Fruit fly (Drosophila melanogaster) whole organism, embryonic: ENCODE measurements around the gene pug.

Experiments used
- Abd-B ChIP-seq: fragments of 200-800 bp; sonication (Bioruptor generic); optimal IDR thresholded peaks from 2 replicates; lab custom pipeline; 2018; ENCODE audit warnings: missing biosample characterization, mild to moderate bottlenecking, missing genetic modification characterization, moderate library complexity
- Asciz ChIP-seq: fragments of 200-800 bp; sonication (Bioruptor generic); optimal IDR thresholded peaks from 2 replicates; lab custom pipeline; 2017; ENCODE audit warnings: missing biosample characterization, mild to moderate bottlenecking, missing genetic modification characterization, missing genetic modification reagents
- Atf-2 ChIP-seq: fragments of 200-800 bp; sonication (Bioruptor generic); optimal IDR thresholded peaks from 2 replicates; lab custom pipeline; 2016; ENCODE audit warnings: missing biosample characterization, missing genetic modification characterization
- C15 ChIP-seq: fragments of 200-800 bp; sonication (Bioruptor generic); IDR thresholded peaks from 3 replicates; pipeline ENCODE4 v1.3.6; 2022; ENCODE audit warnings: missing biosample characterization, missing genetic modification characterization
- CG10366 ChIP-seq: fragments of 200-800 bp; sonication (Bioruptor generic); IDR thresholded peaks from 2 replicates; pipeline ENCODE4 v1.3.6; 2022; ENCODE audit warnings: missing biosample characterization, missing genetic modification characterization
- CG10959 ChIP-seq: fragments of 200-800 bp; sonication (Bioruptor generic); IDR thresholded peaks from 2 replicates; pipeline ENCODE4 v1.3.6; 2022; ENCODE audit warnings: missing biosample characterization, missing genetic modification characterization
- CG11560 ChIP-seq: fragments of 200-800 bp; sonication (Bioruptor generic); IDR thresholded peaks from 3 replicates; pipeline ENCODE4 v1.3.6; 2022; ENCODE audit warnings: missing biosample characterization, missing genetic modification characterization
- CG12659 ChIP-seq: fragments of 200-800 bp; sonication (Bioruptor generic); optimal IDR thresholded peaks from 3 replicates; lab custom pipeline; 2017; ENCODE audit warnings: mild to moderate bottlenecking, missing biosample characterization, missing genetic modification reagents, missing genetic modification characterization
- CG13424 ChIP-seq: fragments of 200-800 bp; sonication (Bioruptor generic); optimal IDR thresholded peaks from 2 replicates; lab custom pipeline; 2019; ENCODE audit warnings: missing biosample characterization, mild to moderate bottlenecking, missing genetic modification characterization, moderate library complexity
- CG15011 ChIP-seq: fragments of 200-800 bp; sonication (Bioruptor generic); optimal IDR thresholded peaks from 3 replicates; lab custom pipeline; 2018; ENCODE audit warnings: missing biosample characterization, mild to moderate bottlenecking, missing genetic modification characterization
- CG15073 ChIP-seq: fragments of 200-800 bp; sonication (Bioruptor generic); optimal IDR thresholded peaks from 2 replicates; lab custom pipeline; 2016; ENCODE audit warnings: missing biosample characterization, missing genetic modification characterization
- CG2202 ChIP-seq: fragments of 200-800 bp; sonication (Bioruptor generic); optimal IDR thresholded peaks from 2 replicates; lab custom pipeline; 2018; ENCODE audit warnings: missing biosample characterization, mild to moderate bottlenecking, missing genetic modification characterization
- CG31388 ChIP-seq: fragments of 200-800 bp; sonication (Bioruptor generic); optimal IDR thresholded peaks from 2 replicates; lab custom pipeline; 2016; ENCODE audit warnings: missing biosample characterization, missing genetic modification characterization
- CG31441 ChIP-seq: fragments of 200-800 bp; sonication (Bioruptor generic); IDR thresholded peaks from 2 replicates; pipeline ENCODE4 v1.3.6; 2022; ENCODE audit warnings: missing biosample characterization, missing genetic modification characterization
- CG3163 ChIP-seq: fragments of 200-800 bp; sonication (Bioruptor generic); optimal IDR thresholded peaks from 3 replicates; lab custom pipeline; 2016; ENCODE audit warnings: missing biosample characterization, missing genetic modification characterization
- CG34376 ChIP-seq: fragments of 200-800 bp; sonication (Bioruptor generic); optimal IDR thresholded peaks from 2 replicates; lab custom pipeline; 2018; ENCODE audit warnings: missing biosample characterization, mild to moderate bottlenecking, missing genetic modification characterization
- CG4854 ChIP-seq: fragments of 200-800 bp; sonication (Bioruptor generic); optimal IDR thresholded peaks from 2 replicates; lab custom pipeline; 2016; ENCODE audit warnings: missing biosample characterization, missing genetic modification characterization, inconsistent platforms
- CG6813 ChIP-seq: fragments of 200-800 bp; sonication (Bioruptor generic); optimal IDR thresholded peaks from 2 replicates; lab custom pipeline; 2017; ENCODE audit warnings: missing biosample characterization, missing genetic modification characterization, mild to moderate bottlenecking, moderate library complexity, missing genetic modification reagents
- CG7357 ChIP-seq: fragments of 200-800 bp; sonication (Bioruptor generic); IDR thresholded peaks from 3 replicates; pipeline ENCODE4 v1.3.6; 2022; ENCODE audit warnings: missing biosample characterization, missing genetic modification characterization
- CG8281 ChIP-seq: fragments of 200-800 bp; sonication (Bioruptor generic); optimal IDR thresholded peaks from 2 replicates; lab custom pipeline; 2018; ENCODE audit warnings: missing biosample characterization, mild to moderate bottlenecking, missing genetic modification characterization, moderate library complexity
- Dfd ChIP-seq, 2 experiments: fragments of >200 bp; optimal IDR thresholded peaks; 2 replicates each; lab custom pipeline; 2017; ENCODE audit warnings: missing biosample characterization in 2 of 2, missing genetic modification characterization in 2 of 2
- E2f1 ChIP-seq: fragments of 200-800 bp; sonication (Bioruptor generic); IDR thresholded peaks from 2 replicates; pipeline ENCODE4 v1.3.6; 2022; ENCODE audit warnings: missing biosample characterization, missing genetic modification characterization
- GATAe ChIP-seq: fragments of 200-800 bp; sonication (Bioruptor generic); conservative IDR thresholded peaks from 2 replicates; pipeline ENCODE4 v1.3.6; 2022; ENCODE audit warnings: missing biosample characterization, missing genetic modification characterization
- Hr3 ChIP-seq: fragments of 200-800 bp; sonication (Bioruptor generic); optimal IDR thresholded peaks from 3 replicates; lab custom pipeline; 2016; ENCODE audit warnings: missing biosample characterization, missing genetic modification characterization
- Mad ChIP-seq: fragments of 200-800 bp; sonication (Bioruptor generic); optimal IDR thresholded peaks from 2 replicates; lab custom pipeline; 2016; ENCODE audit warnings: missing biosample characterization, missing genetic modification characterization
- Optix ChIP-seq: fragments of 200-800 bp; sonication (Bioruptor generic); IDR thresholded peaks from 3 replicates; pipeline ENCODE4 v1.3.6; 2022; ENCODE audit warnings: missing biosample characterization, missing genetic modification characterization
- Rfx ChIP-seq: fragments of 200-800 bp; sonication (Bioruptor generic); IDR thresholded peaks from 2 replicates; pipeline ENCODE4 v1.3.6; 2022; ENCODE audit warnings: missing biosample characterization, missing genetic modification characterization
- Usf ChIP-seq: fragments of 200-800 bp; sonication (Bioruptor generic); optimal IDR thresholded peaks from 2 replicates; lab custom pipeline; 2017; ENCODE audit warnings: missing genotype, missing biosample characterization, missing genetic modification characterization
- Xrp1 ChIP-seq: fragments of 200-800 bp; sonication (Bioruptor generic); IDR thresholded peaks from 2 replicates; pipeline ENCODE4 v1.3.6; 2022; ENCODE audit warnings: missing biosample characterization, missing genetic modification characterization
- al ChIP-seq: fragments of 200-800 bp; sonication (Bioruptor generic); IDR thresholded peaks from 2 replicates; pipeline ENCODE4 v1.3.6; 2022; ENCODE audit warnings: missing biosample characterization, missing genetic modification characterization
- amos ChIP-seq: fragments of 200-800 bp; sonication (Bioruptor generic); IDR thresholded peaks from 2 replicates; pipeline ENCODE4 v1.3.6; 2022; ENCODE audit warnings: missing biosample characterization, missing genetic modification characterization; ENCODE audit not compliant: partially characterized antibody
- bowl ChIP-seq: fragments of 200-800 bp; sonication (Bioruptor generic); IDR thresholded peaks from 2 replicates; pipeline ENCODE4 v1.3.6; 2022; ENCODE audit warnings: missing biosample characterization, missing genetic modification characterization
- danr ChIP-seq: fragments of 200-800 bp; sonication (Bioruptor generic); IDR thresholded peaks from 2 replicates; pipeline ENCODE4 v1.3.6; 2022; ENCODE audit warnings: missing biosample characterization, missing genetic modification characterization
- dmrt11E ChIP-seq: fragments of 200-800 bp; sonication (Bioruptor generic); optimal IDR thresholded peaks from 3 replicates; lab custom pipeline; 2018; ENCODE audit warnings: missing biosample characterization, mild to moderate bottlenecking, missing genetic modification characterization, moderate library complexity
- ems ChIP-seq: fragments of 200-800 bp; sonication (Bioruptor generic); optimal IDR thresholded peaks from 3 replicates; lab custom pipeline; 2016; ENCODE audit warnings: missing biosample characterization, missing genetic modification characterization
- esg ChIP-seq: fragments of 200-800 bp; sonication (Bioruptor generic); conservative IDR thresholded peaks from 2 replicates; pipeline ENCODE4 v1.3.6; 2022; ENCODE audit warnings: missing biosample characterization, missing genetic modification characterization
- fd64A ChIP-seq: fragments of 200-800 bp; sonication (Bioruptor generic); optimal IDR thresholded peaks from 3 replicates; lab custom pipeline; 2018; ENCODE audit warnings: missing biosample characterization, mild to moderate bottlenecking, missing genetic modification characterization
- ftz-f1 ChIP-seq: fragments of 200-800 bp; sonication (Bioruptor generic); optimal IDR thresholded peaks from 2 replicates; lab custom pipeline; 2016; ENCODE audit warnings: missing biosample characterization, missing genetic modification characterization
- gce ChIP-seq: fragments of 200-800 bp; sonication (Bioruptor generic); IDR thresholded peaks from 3 replicates; pipeline ENCODE4 v1.3.6; 2022; ENCODE audit warnings: missing biosample characterization, missing genetic modification characterization
- gsb ChIP-seq: fragments of 200-800 bp; sonication (Bioruptor generic); IDR thresholded peaks from 2 replicates; pipeline ENCODE4 v1.3.6; 2022; ENCODE audit warnings: missing biosample characterization, missing genetic modification characterization
- gt ChIP-seq: fragments of 200-800 bp; sonication (Bioruptor generic); IDR thresholded peaks from 2 replicates; pipeline ENCODE4 v1.3.6; 2022; ENCODE audit warnings: missing biosample characterization, missing genetic modification characterization
- ind ChIP-seq: fragments of 200-800 bp; sonication (Bioruptor generic); optimal IDR thresholded peaks from 3 replicates; lab custom pipeline; 2016; ENCODE audit warnings: missing biosample characterization, missing genetic modification characterization
- kah ChIP-seq: fragments of 200-800 bp; sonication (Bioruptor generic); optimal IDR thresholded peaks from 2 replicates; lab custom pipeline; 2018; ENCODE audit warnings: missing biosample characterization, mild to moderate bottlenecking, missing genetic modification characterization
- maf-S ChIP-seq: fragments of 200-800 bp; sonication (Bioruptor generic); optimal IDR thresholded peaks from 2 replicates; lab custom pipeline; 2016; ENCODE audit warnings: missing biosample characterization, missing genetic modification characterization
- nmo ChIP-seq: fragments of 200-800 bp; sonication (Bioruptor generic); optimal IDR thresholded peaks from 2 replicates; lab custom pipeline; 2018; ENCODE audit warnings: missing biosample characterization, mild to moderate bottlenecking, missing genetic modification characterization, moderate library complexity
- pfk ChIP-seq: fragments of 200-800 bp; sonication (Bioruptor generic); optimal IDR thresholded peaks from 2 replicates; lab custom pipeline; 2018; ENCODE audit warnings: missing biosample characterization, mild to moderate bottlenecking, missing genetic modification characterization, moderate library complexity
- pros ChIP-seq: fragments of 200-800 bp; sonication (Bioruptor generic); optimal IDR thresholded peaks from 3 replicates; lab custom pipeline; 2019; ENCODE audit warnings: missing biosample characterization, mild to moderate bottlenecking, missing genetic modification characterization, moderate library complexity
- schlank ChIP-seq: fragments of 200-800 bp; sonication (Bioruptor generic); optimal IDR thresholded peaks from 2 replicates; lab custom pipeline; 2018; ENCODE audit warnings: missing biosample characterization, mild to moderate bottlenecking, missing genetic modification characterization
- scrt ChIP-seq: fragments of 200-800 bp; sonication (Bioruptor generic); optimal IDR thresholded peaks from 2 replicates; lab custom pipeline; 2018; ENCODE audit warnings: missing biosample characterization, mild to moderate bottlenecking, missing genetic modification characterization, moderate library complexity
- unc-4 ChIP-seq: fragments of 200-800 bp; sonication (Bioruptor generic); IDR thresholded peaks from 2 replicates; pipeline ENCODE4 v1.3.6; 2022; ENCODE audit warnings: missing biosample characterization, missing genetic modification characterization; ENCODE audit not compliant: partially characterized antibody
- wor ChIP-seq: fragments of 200-800 bp; sonication (Bioruptor generic); IDR thresholded peaks from 2 replicates; pipeline ENCODE4 v1.3.6; 2022; ENCODE audit warnings: missing biosample characterization, missing genetic modification characterization
- yki ChIP-seq: fragments of >200 bp; optimal IDR thresholded peaks from 3 replicates; lab custom pipeline; 2018

pug gene

DNA sequence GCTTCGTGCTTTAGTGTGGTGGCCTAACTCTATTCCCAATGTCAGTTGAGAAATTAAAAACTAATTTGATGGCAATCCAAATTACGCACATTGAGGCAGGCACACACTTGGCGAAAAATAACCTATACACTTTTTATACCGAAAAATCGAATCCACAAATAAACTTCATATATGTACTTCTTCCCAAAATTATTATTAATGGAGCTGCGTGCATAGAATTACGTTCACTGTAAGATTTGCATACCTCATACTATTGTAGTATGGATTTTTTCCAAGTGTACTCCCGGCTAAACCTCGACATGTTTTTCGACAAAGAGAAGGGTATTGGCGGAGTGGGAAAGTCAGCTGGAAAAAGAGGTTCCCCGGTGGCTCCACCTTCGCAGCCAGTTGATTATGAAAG, 12.1 kb upstream of the pug start (continued):
- peak; percentile 41 for TF ChIP-seq CG15011 (GFP tag; lab: Kevin White, UChicago)
- peak; percentile 49 for TF ChIP-seq ems (GFP tag; lab: Kevin White, UChicago)
- TF ChIP-seq bowl (GFP tag; lab: Robert Waterston, UW) = no peak
- TF ChIP-seq Optix (GFP tag; lab: Robert Waterston, UW) = peak; percentile 49; the same call in 1 of the 3 replicates
- peak; percentile 79 for TF ChIP-seq CG31441
- TF ChIP-seq yki (lab: Kevin White, UChicago) = no peak
- TF ChIP-seq scrt (GFP tag; lab: Kevin White, UChicago) = peak; percentile 35
- TF ChIP-seq ftz-f1 = no peak
- peak; percentile 78 for TF ChIP-seq CG10366 (GFP tag; lab: Robert Waterston, UW)
- TF ChIP-seq maf-S (GFP tag; lab: Kevin White, UChicago) = no peak
- peak; percentile 53 for TF ChIP-seq nmo (GFP tag; lab: Kevin White, UChicago)
- TF ChIP-seq unc-4 (GFP tag; lab: Robert Waterston, UW) = no peak
- TF ChIP-seq ind (GFP tag; lab: Kevin White, UChicago) = peak; percentile 75
- peak; percentile 19 for TF ChIP-seq dmrt11E
- no peak for TF ChIP-seq CG34376 (GFP tag; lab: Kevin White, UChicago)
- TF ChIP-seq pros (GFP tag; lab: Kevin White, UChicago) = no peak
- TF ChIP-seq wor = peak; percentile 75
- no peak for TF ChIP-seq gsb (GFP tag; lab: Robert Waterston, UW)
- peak; percentile 70 for TF ChIP-seq Abd-B
- peak; percentile 54; the same call in 1 of the 2 replicates for TF ChIP-seq E2f1 (GFP tag; lab: Robert Waterston, UW)
- peak; percentile 42 for TF ChIP-seq al
- no peak for TF ChIP-seq fd64A
- no peak for TF ChIP-seq CG15073 (GFP tag; lab: Kevin White, UChicago)
- no peak for TF ChIP-seq amos
- TF ChIP-seq kah (GFP tag; lab: Kevin White, UChicago) = peak; percentile 59
- peak; percentile 10 for TF ChIP-seq CG3163 (GFP tag; lab: Kevin White, UChicago)
- TF ChIP-seq CG8281 = peak; percentile 44
- TF ChIP-seq CG13424 (tag; lab: Kevin White, UChicago) = peak; percentile 69
- 0 out of 3 replicates have a peak, but pooled peaks have one; percentile 17 for TF ChIP-seq CG7357 (GFP tag; lab: Robert Waterston, UW)
- TF ChIP-seq Usf (GFP tag; lab: Kevin White, UChicago) = no peak
- peak; percentile 34 for TF ChIP-seq CG6813 (GFP tag; lab: Kevin White, UChicago)
- TF ChIP-seq gt (GFP tag; lab: Robert Waterston, UW) = 0 out of 2 replicates have a peak, but pooled peaks have one; percentile 30
- TF ChIP-seq CG10959 (GFP tag; lab: Robert Waterston, UW) = no peak; the same call in 1 of the 2 replicates
- no peak for TF ChIP-seq Mad
- TF ChIP-seq gce (GFP tag; lab: Robert Waterston, UW) = 0 out of 3 replicates have a peak, but pooled peaks have one; percentile 64
- TF ChIP-seq CG12659 (GFP tag; lab: Kevin White, UChicago) = peak; percentile 20
- TF ChIP-seq Atf-2 (GFP tag; lab: Kevin White, UChicago) = peak; percentile 6
- no peak for TF ChIP-seq CG11560 (tag; lab: Robert Waterston, UW)
- no peak for TF ChIP-seq schlank (tag; lab: Kevin White, UChicago)
- peak; percentile 56 for TF ChIP-seq Rfx (GFP tag; lab: Robert Waterston, UW)
- TF ChIP-seq C15 = no peak
- no peak for TF ChIP-seq CG2202
- TF ChIP-seq Asciz (GFP tag; lab: Kevin White, UChicago) = peak; percentile 81
- TF ChIP-seq Dfd (GFP tag; optimal IDR thresholded peaks at IDR 0.05; lab: Kevin White, UChicago) = no peak
- no peak for TF ChIP-seq CG31388
- peak; percentile 57 for TF ChIP-seq Hr3 (GFP tag; lab: Kevin White, UChicago)
- no peak for TF ChIP-seq CG4854 (GFP tag; lab: Kevin White, UChicago)
- no peak for TF ChIP-seq pfk (GFP tag; lab: Kevin White, UChicago)
- TF ChIP-seq Xrp1 (GFP tag; lab: Robert Waterston, UW) = peak; percentile 75
- peak; percentile 40; the same call in 1 of the 2 replicates for TF ChIP-seq danr
- peak; percentile 63 for TF ChIP-seq esg (GFP tag; lab: Robert Waterston, UW)
- TF ChIP-seq GATAe = no peak
